Worm (Caenorhabditis elegans): ENCODE measurements around the gene Y70C5C.1.

Y70C5C.1 gene

DNA sequence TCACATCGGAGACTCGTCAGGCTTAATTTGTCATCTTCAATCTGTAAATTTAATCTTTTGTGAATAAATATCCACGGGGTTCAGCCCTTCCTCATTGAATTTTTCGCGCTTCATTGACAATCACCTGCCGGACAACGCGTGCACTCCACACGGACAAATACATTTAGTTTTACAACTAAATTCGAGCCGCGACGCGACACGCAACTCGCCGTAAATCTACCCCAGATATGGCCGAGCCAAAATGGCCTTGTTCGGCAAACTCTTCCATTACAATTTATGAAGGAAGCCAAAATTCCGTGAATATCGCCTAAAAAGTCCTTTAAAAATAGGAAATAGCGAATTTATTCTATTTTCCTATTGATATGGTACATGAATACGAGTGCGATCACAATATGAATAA, 44.8 kb downstream of the Y70C5C.1 start (continued):
- TF ChIP-seq ets-4 (GFP tag; optimal IDR thresholded peaks at IDR 0.05) (no peak), T26A5.8 (tag; optimal IDR thresholded peaks at IDR 0.05) (no peak), attf-3 (GFP tag; conservative IDR thresholded peaks at IDR 0.05) (no peak), F23B12.7 (tag; optimal IDR thresholded peaks at IDR 0.05; ENCODE audit: insufficient read depth) (no peak), sptf-2 (GFP tag; optimal IDR thresholded peaks at IDR 0.05) (no peak), ZK185.1 (tag; optimal IDR thresholded peaks at IDR 0.05; ENCODE audit: poor library complexity, severe bottlenecking) (no peak), F22D6.2 (tag; optimal IDR thresholded peaks at IDR 0.05) (no peak), F52B5.7 (tag; optimal IDR thresholded peaks at IDR 0.05) (peak; percentile 39), mxl-1 (tag; optimal IDR thresholded peaks at IDR 0.05) (no peak), ceh-100 (GFP tag; IDR thresholded peaks at IDR 0.05) (peak; percentile 59), dpl-1 (GFP tag; optimal IDR thresholded peaks at IDR 0.05) (no peak), ceh-79 (tag; optimal IDR thresholded peaks at IDR 0.05) (no peak), F37B4.10 (GFP tag; IDR thresholded peaks at IDR 0.05) (no peak), nhr-27 (tag; optimal IDR thresholded peaks at IDR 0.05) (no peak), akir-1 (GFP tag; optimal IDR thresholded peaks at IDR 0.05) (no peak), nhr-90 (tag; optimal IDR thresholded peaks at IDR 0.05) (no peak), pha-4 (tag; optimal IDR thresholded peaks at IDR 0.05) (no peak), snpc-1.3 (tag; optimal IDR thresholded peaks at IDR 0.05; ENCODE audit: insufficient read depth) (no peak), Y95B8A.8 (GFP tag; IDR thresholded peaks at IDR 0.05) (peak; percentile 95), F49E8.2 (tag; optimal IDR thresholded peaks at IDR 0.05; ENCODE audit: insufficient read depth) (no peak), hlh-26 (GFP tag; conservative IDR thresholded peaks at IDR 0.05) (no peak), him-1 (tag; optimal IDR thresholded peaks at IDR 0.05) (no peak), snpc-1.1 (tag; optimal IDR thresholded peaks at IDR 0.05; ENCODE audit: insufficient read depth) (no peak), sdz-38 (tag; optimal IDR thresholded peaks at IDR 0.05) (no peak), madf-8 (GFP tag; conservative IDR thresholded peaks at IDR 0.05) (peak; percentile 63), F57C9.4 (tag; optimal IDR thresholded peaks at IDR 0.05) (no peak), chd-7 (tag; optimal IDR thresholded peaks at IDR 0.05) (no peak), madf-3 (GFP tag; IDR thresholded peaks at IDR 0.05) (peak; percentile 75; the same call in 1 of the 2 replicates), ztf-22 (GFP tag; optimal IDR thresholded peaks at IDR 0.05) (no peak)

DNA sequence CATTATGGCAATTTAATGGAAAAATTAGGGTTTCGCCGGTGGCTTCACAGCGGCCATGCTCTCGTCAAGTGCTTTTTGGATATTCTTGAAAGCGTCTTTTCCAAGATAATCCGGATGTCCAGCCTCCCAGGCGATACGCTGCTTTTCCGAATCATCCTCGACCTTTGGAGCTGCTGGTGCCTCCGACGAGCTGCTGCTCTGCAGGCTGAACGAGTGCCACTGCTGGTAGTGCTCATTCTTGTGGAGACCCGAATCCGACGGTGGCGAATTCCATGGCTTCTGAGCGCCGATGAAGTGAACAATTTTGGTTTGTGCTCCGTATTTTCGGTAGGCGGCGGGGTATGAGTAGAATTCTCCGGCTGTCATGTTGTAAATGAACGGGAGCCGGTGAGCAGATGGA, 45.2 kb downstream of the Y70C5C.1 start:
- TF ChIP-seq sptf-2 (GFP tag; optimal IDR thresholded peaks at IDR 0.05) (no peak), dox-1 (GFP tag; IDR thresholded peaks at IDR 0.05) (0 out of 2 replicates have a peak, but pooled peaks have one; percentile 21), ZK185.1 (tag; optimal IDR thresholded peaks at IDR 0.05; ENCODE audit: poor library complexity, severe bottlenecking) (no peak), snpc-1.3 (tag; optimal IDR thresholded peaks at IDR 0.05; ENCODE audit: insufficient read depth) (no peak), bed-2 (GFP tag; IDR thresholded peaks at IDR 0.05) (no peak), mes-4 (tag; optimal IDR thresholded peaks at IDR 0.05) (no peak), ztf-28 (GFP tag; IDR thresholded peaks at IDR 0.05) (no peak), die-1 (tag; optimal IDR thresholded peaks at IDR 0.05) (no peak), Y53F4B.3 (GFP tag; IDR thresholded peaks at IDR 0.05) (no peak), lsy-27 (tag; optimal IDR thresholded peaks at IDR 0.05; ENCODE audit: borderline replicate concordance, insufficient read depth) (no peak), ekl-4 (GFP tag; IDR thresholded peaks at IDR 0.05) (no peak), somi-1 (GFP tag; optimal IDR thresholded peaks at IDR 0.05) (no peak), hsf-1 (GFP tag; IDR thresholded peaks at IDR 0.05) (no peak), egrh-3 (GFP tag; IDR thresholded peaks at IDR 0.05) (peak; percentile 63; the same call in 1 of the 2 replicates), mel-28 (tag; optimal IDR thresholded peaks at IDR 0.05; ENCODE audit: borderline replicate concordance) (no peak), nhr-80 (tag; optimal IDR thresholded peaks at IDR 0.05) (no peak), athp-1 (tag; optimal IDR thresholded peaks at IDR 0.05) (no peak), ceh-79 (tag; optimal IDR thresholded peaks at IDR 0.05) (no peak), lin-40 (tag; optimal IDR thresholded peaks at IDR 0.05) (no peak), attf-5 (GFP tag; optimal IDR thresholded peaks at IDR 0.05) (no peak), lsl-1 (GFP tag; optimal IDR thresholded peaks at IDR 0.05) (no peak), nfyb-1 (GFP tag; IDR thresholded peaks at IDR 0.05) (no peak), lag-1 (GFP tag; IDR thresholded peaks at IDR 0.05) (no peak), zfh-2 (GFP tag; conservative IDR thresholded peaks at IDR 0.05) (peak; percentile 74)

All from whole organism, young adult.